Worm (Caenorhabditis elegans) whole organism, mixed stage, embryonic: ENCODE data around the gene cyp-34A6.

Source experiments
- blmp-1 ChIP-seq: fragments of 150-350 bp; optimal IDR thresholded peaks from 2 replicates; lab custom pipeline; 2014; ENCODE audit warnings: missing biosample characterization, missing genetic modification characterization
- ces-1 ChIP-seq: fragments of 150-350 bp; optimal IDR thresholded peaks from 2 replicates; lab custom pipeline; 2014; ENCODE audit warnings: missing biosample characterization, missing genetic modification reagents, missing genetic modification characterization
- drap-1 ChIP-seq: fragments of 200-800 bp; sonication (Bioruptor generic); optimal IDR thresholded peaks from 3 replicates; lab custom pipeline; 2018; ENCODE audit warnings: mild to moderate bottlenecking, missing genetic modification characterization, missing compliant biosample characterization
- nhr-237 ChIP-seq: fragments of 150-350 bp; optimal IDR thresholded peaks from 2 replicates; lab custom pipeline; 2014; ENCODE audit warnings: missing biosample characterization, missing genetic modification characterization
- sptf-1 ChIP-seq: sonication (generic microtip); optimal IDR thresholded peaks from 2 replicates; lab custom pipeline; 2017; ENCODE audit warnings: mild to moderate bottlenecking, missing genetic modification characterization, moderate library complexity, missing compliant biosample characterization
- unc-39 ChIP-seq: fragments of 150-350 bp; optimal IDR thresholded peaks from 2 replicates; lab custom pipeline; 2014; ENCODE audit warnings: missing biosample characterization, missing genetic modification characterization
- unc-62 ChIP-seq: fragments of 150-350 bp; optimal IDR thresholded peaks from 2 replicates; lab custom pipeline; 2014; ENCODE audit warnings: missing biosample characterization, missing genetic modification reagents, missing genetic modification characterization

DNA sequence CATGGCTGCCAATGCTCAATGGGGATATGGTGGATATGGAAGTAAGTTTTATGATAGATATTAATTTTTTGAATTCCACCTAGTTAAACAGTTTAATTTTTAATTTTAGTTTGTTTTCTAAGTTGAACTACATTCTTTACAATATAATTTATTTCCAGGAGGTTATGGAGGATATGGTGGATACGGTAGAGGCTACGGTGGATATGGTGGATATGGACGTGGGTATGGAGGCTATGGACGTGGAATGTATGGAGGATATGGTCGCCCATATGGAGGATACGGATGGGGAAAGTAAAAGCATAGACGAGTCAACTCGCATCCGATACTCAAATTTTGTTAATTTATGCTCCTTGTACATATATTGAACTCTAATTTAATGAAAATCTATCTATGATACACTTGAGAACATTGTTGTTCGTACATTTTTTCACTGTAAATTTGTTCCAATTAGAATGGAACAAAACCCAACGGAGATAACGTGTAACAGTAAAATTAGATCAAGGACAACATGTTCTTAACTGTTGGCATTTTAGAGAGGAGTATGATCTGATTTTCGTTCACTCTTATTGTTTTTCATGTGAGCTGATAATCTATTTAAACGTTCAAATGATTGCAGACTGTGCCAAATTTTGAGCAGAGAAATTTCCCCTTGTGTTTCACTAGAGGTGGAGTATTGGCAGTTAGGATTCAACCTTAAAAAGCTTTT, 19.2 kb upstream of the cyp-34A6 start:
- TF ChIP-seq unc-62 (no peak), unc-39 (tag; lab: Kevin White, UChicago) (no peak), nhr-237 (no peak), ces-1 (GFP tag; lab: Kevin White, UChicago) (no peak), sptf-1 (tag; lab: Kevin White, UChicago) (no peak), drap-1 (GFP tag; lab: Kevin White, UChicago) (no peak), blmp-1 (tag; lab: Kevin White, UChicago) (no peak)
